Fruit fly (Drosophila melanogaster): ENCODE measurements around the gene Cpr65Ax2.
A peak's percentile ranks its signal among the peaks of the same experiment; 100 is the strongest.

Gene Cpr65Ax2

dm6 chr3L:6184884-6185438 lies 34.3 kb upstream of the Cpr65Ax2 start, which contains the start of the genes D19B and CG43293 (continued):
- TF ChIP-seq GATAd (GFP tag; optimal IDR thresholded peaks at IDR 0.05), result peak; percentile 70
- no peak for TF ChIP-seq Vsx2 (GFP tag; optimal IDR thresholded peaks at IDR 0.05; ENCODE audit: partially characterized antibody)

dm6 chr3L:6181776-6182175 lies 31.1 kb upstream of the Cpr65Ax2 start, which contains the start of gene CG10274:
TSS of gene CG10274 (minus strand) at chr3L:6181829.
- TF ChIP-seq ey (GFP tag; optimal IDR thresholded peaks at IDR 0.05) (peak; percentile 69), dmrt93B (GFP tag; optimal IDR thresholded peaks at IDR 0.05) (no peak), OdsH (GFP tag; optimal IDR thresholded peaks at IDR 0.05) (peak; percentile 67), CG9705 (GFP tag; optimal IDR thresholded peaks at IDR 0.05) (peak; percentile 78), Myc (optimal IDR thresholded peaks at IDR 0.05) (peak; percentile 99), psq (GFP tag; optimal IDR thresholded peaks at IDR 0.05) (peak; percentile 64), rgr (GFP tag; optimal IDR thresholded peaks at IDR 0.05) (no peak), woc (GFP tag; optimal IDR thresholded peaks at IDR 0.05) (peak; percentile 94), Hr78 (GFP tag; optimal IDR thresholded peaks at IDR 0.05) (no peak), N (GFP tag; optimal IDR thresholded peaks at IDR 0.05) (no peak), GATAd (GFP tag; optimal IDR thresholded peaks at IDR 0.05) (peak; percentile 43), foxo (GFP tag; optimal IDR thresholded peaks at IDR 0.05) (peak in 1 of 2 experiments; percentile 80), sv (GFP tag; optimal IDR thresholded peaks at IDR 0.05) (peak; percentile 70), HLH106 (tag; optimal IDR thresholded peaks at IDR 0.05) (peak; percentile 86)

DNA sequence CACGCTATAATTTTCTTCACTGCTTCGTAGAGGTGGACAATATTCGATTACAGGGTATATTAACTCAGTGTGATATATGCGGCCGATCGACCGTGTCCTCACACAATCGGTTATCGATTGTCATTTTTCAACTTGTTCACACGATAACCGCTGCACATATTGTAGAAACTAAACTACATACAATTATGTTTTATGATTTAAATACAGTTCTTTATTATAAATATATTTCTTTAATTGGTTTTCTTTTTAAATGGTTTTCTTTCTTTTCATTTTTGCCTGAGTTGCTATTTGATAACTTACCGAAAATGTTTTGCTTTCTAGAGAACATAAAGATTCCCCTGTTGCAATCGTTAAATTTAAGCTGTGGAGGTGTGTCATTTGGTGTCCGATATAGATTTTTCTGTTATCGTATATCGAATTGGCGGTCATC lies 23.2 kb upstream of the Cpr65Ax2 start, which contains the start of the genes fmt and CG7376:
fmt (minus strand) TSS at position 55 of the 430 bp plus-strand sequence.
CG7376 (plus strand) TSS at position 423 of the 430 bp plus-strand sequence.
- TF ChIP-seq br (GFP tag; optimal IDR thresholded peaks at IDR 0.05), result no peak
- peak; percentile 37 for TF ChIP-seq OdsH (GFP tag; optimal IDR thresholded peaks at IDR 0.05)
- TF ChIP-seq N (GFP tag; optimal IDR thresholded peaks at IDR 0.05), result no peak
- TF ChIP-seq sv (GFP tag; optimal IDR thresholded peaks at IDR 0.05), result peak; percentile 6
- TF ChIP-seq usp (GFP tag; optimal IDR thresholded peaks at IDR 0.05), result no peak
- TF ChIP-seq Hnf4 (GFP tag; optimal IDR thresholded peaks at IDR 0.05), result no peak
- no peak for TF ChIP-seq Rel (GFP tag; optimal IDR thresholded peaks at IDR 0.05)
- no peak for TF ChIP-seq Rel (tag; optimal IDR thresholded peaks at IDR 0.05)

- TF ChIP-seq Hnf4 (GFP tag; optimal IDR thresholded peaks at IDR 0.05) (no peak), woc (GFP tag; optimal IDR thresholded peaks at IDR 0.05) (no peak), Vsx2 (GFP tag; optimal IDR thresholded peaks at IDR 0.05; ENCODE audit: partially characterized antibody) (no peak), psq (GFP tag; optimal IDR thresholded peaks at IDR 0.05) (no peak), CrebA (GFP tag; optimal IDR thresholded peaks at IDR 0.05; ENCODE audit: borderline replicate concordance) (no peak), foxo (GFP tag; optimal IDR thresholded peaks at IDR 0.05) (no peak)
Observed at dm6 chr3L:6162483-6163128, 11.9 kb upstream of the Cpr65Ax2 start, which contains the start of gene Prdm13. TSS of gene Prdm13 (plus strand) at chr3L:6163127.

DNA sequence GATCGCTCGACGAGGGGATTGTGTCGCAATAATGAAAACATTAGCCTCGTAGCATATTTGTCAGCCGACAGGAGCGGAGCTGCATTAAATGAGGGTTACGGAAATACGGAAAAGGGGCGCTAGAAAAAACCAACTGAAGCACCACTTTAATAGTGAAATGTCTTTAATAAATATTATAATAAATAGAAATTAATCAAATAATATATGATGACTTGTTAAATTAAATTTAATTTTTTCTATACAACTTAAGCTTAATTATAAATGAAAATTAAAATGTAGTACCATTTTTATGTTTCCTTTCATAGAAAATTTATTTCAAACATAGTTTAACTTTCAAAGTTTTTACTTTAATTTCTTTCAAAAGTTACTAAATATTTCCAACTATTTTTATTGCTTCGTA lies 11.3 kb upstream of the Cpr65Ax2 start:
- TF ChIP-seq Abd-B (GFP tag; optimal IDR thresholded peaks at IDR 0.05), result no peak
- TF ChIP-seq Myc (optimal IDR thresholded peaks at IDR 0.05), result no peak
- TF ChIP-seq br (GFP tag; optimal IDR thresholded peaks at IDR 0.05), result no peak
- no peak for TF ChIP-seq rgr (GFP tag; optimal IDR thresholded peaks at IDR 0.05)
- TF ChIP-seq Hr78 (GFP tag; optimal IDR thresholded peaks at IDR 0.05), result no peak
- no peak for TF ChIP-seq dl (GFP tag; optimal IDR thresholded peaks at IDR 0.05; ENCODE audit: insufficient read depth in 1 of 2, partially characterized antibody in 2 of 2)
- no peak for TF ChIP-seq Sp1 (GFP tag; optimal IDR thresholded peaks at IDR 0.05)
- TF ChIP-seq CrebA (GFP tag; optimal IDR thresholded peaks at IDR 0.05; ENCODE audit: borderline replicate concordance), result no peak
- TF ChIP-seq HLH106 (tag; optimal IDR thresholded peaks at IDR 0.05), result no peak
- TF ChIP-seq tai (GFP tag; optimal IDR thresholded peaks at IDR 0.05), result no peak
- no peak for TF ChIP-seq dsf (GFP tag; optimal IDR thresholded peaks at IDR 0.05; ENCODE audit: borderline replicate concordance)
- TF ChIP-seq N (GFP tag; optimal IDR thresholded peaks at IDR 0.05), result no peak
- no peak for TF ChIP-seq CG9705 (GFP tag; optimal IDR thresholded peaks at IDR 0.05)
- TF ChIP-seq h (GFP tag; optimal IDR thresholded peaks at IDR 0.05), result no peak

dm6 chr3L:6160514-6160913 lies 9.9 kb upstream of the Cpr65Ax2 start, which contains the start of gene Cpr65Az:
TSS of gene Cpr65Az (plus strand) at chr3L:6160814.
- TF ChIP-seq Rel (GFP tag; optimal IDR thresholded peaks at IDR 0.05) (no peak), Rel (tag; optimal IDR thresholded peaks at IDR 0.05) (no peak), CG9705 (GFP tag; optimal IDR thresholded peaks at IDR 0.05) (no peak), sv (GFP tag; optimal IDR thresholded peaks at IDR 0.05) (no peak), dl (GFP tag; optimal IDR thresholded peaks at IDR 0.05; ENCODE audit: insufficient read depth in 1 of 2, partially characterized antibody in 2 of 2) (no peak), Sp1 (GFP tag; optimal IDR thresholded peaks at IDR 0.05) (no peak), CrebA (GFP tag; optimal IDR thresholded peaks at IDR 0.05; ENCODE audit: borderline replicate concordance) (no peak), CG32264 (GFP tag; optimal IDR thresholded peaks at IDR 0.05) (no peak), h (GFP tag; optimal IDR thresholded peaks at IDR 0.05) (no peak), pan (optimal IDR thresholded peaks at IDR 0.05) (no peak), Hnf4 (GFP tag; optimal IDR thresholded peaks at IDR 0.05) (no peak), N (GFP tag; optimal IDR thresholded peaks at IDR 0.05) (no peak), sage (GFP tag; optimal IDR thresholded peaks at IDR 0.05) (no peak), Jra (GFP tag; optimal IDR thresholded peaks at IDR 0.05) (no peak)
